Fruit fly (Drosophila melanogaster) whole organism, pupa: ENCODE results near the gene CG34376.

Experiments used
- CG15710 ChIP-seq: fragments of 200-800 bp; sonication (Bioruptor generic); optimal IDR thresholded peaks from 2 replicates; lab custom pipeline; 2018; ENCODE audit warnings: missing biosample characterization, mild to moderate bottlenecking, missing genetic modification characterization, moderate library complexity
- CG17806 ChIP-seq: fragments of 200-800 bp; sonication (Bioruptor generic); optimal IDR thresholded peaks from 2 replicates; lab custom pipeline; 2018; ENCODE audit warnings: missing biosample characterization, mild to moderate bottlenecking, missing genetic modification characterization, moderate library complexity
- CG8301 ChIP-seq: fragments of 200-800 bp; sonication (Bioruptor generic); optimal IDR thresholded peaks from 2 replicates; lab custom pipeline; 2018; ENCODE audit warnings: missing biosample characterization, mild to moderate bottlenecking, missing genetic modification characterization
- CG9948 ChIP-seq: fragments of 200-800 bp; sonication (Bioruptor generic); optimal IDR thresholded peaks from 2 replicates; lab custom pipeline; 2018; ENCODE audit warnings: missing biosample characterization, mild to moderate bottlenecking, missing genetic modification characterization, moderate library complexity
- D1 ChIP-seq: fragments of 200-800 bp; sonication (Bioruptor generic); optimal IDR thresholded peaks from 2 replicates; lab custom pipeline; 2018; ENCODE audit warnings: missing biosample characterization, mild to moderate bottlenecking, missing genetic modification characterization, moderate library complexity
- EcR ChIP-seq: fragments of 200-800 bp; sonication (Bioruptor generic); optimal IDR thresholded peaks from 3 replicates; lab custom pipeline; 2019; ENCODE audit warnings: missing biosample characterization, missing genetic modification characterization, mild to moderate bottlenecking, moderate library complexity, missing genetic modification reagents
- Ets98B ChIP-seq: fragments of 200-800 bp; sonication (Bioruptor generic); IDR thresholded peaks from 2 replicates; pipeline ENCODE4 v1.3.6; 2022; ENCODE audit warnings: missing biosample characterization, missing genetic modification characterization
- Pif1B ChIP-seq: fragments of 200-800 bp; sonication (Bioruptor generic); optimal IDR thresholded peaks from 3 replicates; lab custom pipeline; 2016; ENCODE audit warnings: missing biosample characterization, missing genetic modification characterization

DNA sequence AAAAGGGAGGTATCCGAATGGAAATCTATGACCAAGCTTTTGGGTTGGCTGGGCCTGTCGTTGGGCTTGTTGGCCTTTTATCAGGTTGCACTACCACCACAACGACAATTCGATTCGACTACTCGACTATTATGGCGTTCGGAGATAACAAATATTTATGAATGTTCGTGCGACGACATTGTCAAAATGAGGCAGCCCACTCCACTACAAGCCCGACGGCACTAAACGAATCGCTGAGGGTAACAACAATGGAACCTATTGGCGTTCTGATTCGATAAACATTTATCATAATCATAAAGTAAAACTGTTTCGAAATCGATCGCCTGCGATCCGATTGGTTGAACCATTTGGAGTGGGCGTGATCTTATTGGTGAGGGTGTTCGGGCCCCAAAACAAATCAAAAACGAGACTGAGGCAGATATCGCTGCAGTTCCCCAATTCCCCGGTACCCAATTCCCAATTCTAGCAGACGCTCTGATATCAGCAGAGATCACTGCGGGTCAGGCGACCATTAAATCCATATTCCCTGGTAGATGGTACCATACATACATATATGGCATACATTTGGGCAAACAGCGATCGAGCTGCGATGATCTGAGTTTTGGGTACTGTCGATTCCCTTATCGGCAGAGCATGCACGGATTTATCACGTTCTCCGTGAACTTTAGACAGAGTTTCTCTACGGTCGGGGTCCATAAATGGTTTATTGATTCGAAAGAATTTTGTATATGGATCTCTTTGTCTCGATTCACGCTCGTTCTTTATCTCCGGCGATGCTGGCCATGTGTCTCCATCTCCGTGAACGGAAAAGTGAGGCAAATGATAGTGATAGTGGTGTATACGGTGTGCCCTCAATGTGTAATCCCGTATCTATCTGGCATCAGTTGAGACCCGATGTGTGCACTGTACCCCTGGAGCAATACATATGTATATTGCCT is 6.8 kb downstream of the CG34376 start:
- no peak for TF ChIP-seq CG17806 (tag; lab: Kevin White, UChicago)
- TF ChIP-seq Ets98B (GFP tag; lab: Robert Waterston, UW), result no peak
- no peak for TF ChIP-seq EcR (GFP tag; lab: Kevin White, UChicago)
- TF ChIP-seq CG9948 (tag; lab: Kevin White, UChicago), result no peak
- no peak for TF ChIP-seq Pif1B (GFP tag; lab: Kevin White, UChicago)
- TF ChIP-seq CG8301, result no peak
- no peak for TF ChIP-seq D1 (tag; lab: Kevin White, UChicago)
- no peak for TF ChIP-seq CG15710 (tag; lab: Kevin White, UChicago)
